Fruit fly (Drosophila melanogaster) whole organism, prepupa: ENCODE data around the gene Mkp3.
A peak's percentile ranks its signal among the peaks of the same experiment; 100 is the strongest.

Experiments used
- Blimp-1 ChIP-seq: fragments of 200-800 bp; sonication (Bioruptor generic); optimal IDR thresholded peaks from 3 replicates; lab custom pipeline; 2017; ENCODE audit warnings: missing biosample characterization, missing genetic modification characterization, mild to moderate bottlenecking, moderate library complexity, missing genetic modification reagents
- CG10631 ChIP-seq: fragments of 200-800 bp; sonication (Bioruptor generic); optimal IDR thresholded peaks from 2 replicates; lab custom pipeline; 2016; ENCODE audit warnings: missing biosample characterization, missing genetic modification characterization
- CG11294 ChIP-seq: fragments of 200-800 bp; sonication (Bioruptor generic); IDR thresholded peaks from 2 replicates; pipeline ENCODE4 v1.3.6; 2022; ENCODE audit warnings: missing biosample characterization, missing genetic modification characterization
- CG11762 ChIP-seq: fragments of 200-800 bp; sonication (Bioruptor generic); optimal IDR thresholded peaks from 3 replicates; lab custom pipeline; 2016; ENCODE audit warnings: missing biosample characterization, missing genetic modification characterization; ENCODE audit not compliant: insufficient read depth
- CG11902 ChIP-seq: fragments of 200-800 bp; sonication (Bioruptor generic); optimal IDR thresholded peaks from 3 replicates; lab custom pipeline; 2016; ENCODE audit warnings: missing biosample characterization, missing genetic modification characterization
- CG15336 ChIP-seq: fragments of 200-800 bp; sonication (Bioruptor generic); IDR thresholded peaks from 2 replicates; pipeline ENCODE4 v1.3.6; 2022; ENCODE audit warnings: missing biosample characterization, missing genetic modification characterization
- CG1621 ChIP-seq: fragments of 200-800 bp; sonication (Bioruptor generic); optimal IDR thresholded peaks from 3 replicates; lab custom pipeline; 2018; ENCODE audit warnings: missing biosample characterization, mild to moderate bottlenecking, missing genetic modification characterization
- CG16779 ChIP-seq: fragments of 200-800 bp; sonication (Bioruptor generic); optimal IDR thresholded peaks from 3 replicates; lab custom pipeline; 2017; ENCODE audit warnings: missing biosample characterization, mild to moderate bottlenecking, missing genetic modification characterization
- CG3032 ChIP-seq: fragments of 200-800 bp; optimal IDR thresholded peaks from 2 replicates; lab custom pipeline; 2019; ENCODE audit warnings: missing biosample characterization, mild to moderate bottlenecking, missing genetic modification characterization, moderate library complexity
- CG31627 ChIP-seq: fragments of 200-800 bp; sonication (Bioruptor generic); optimal IDR thresholded peaks from 3 replicates; lab custom pipeline; 2016; ENCODE audit warnings: missing biosample characterization, missing genetic modification characterization
- CG32006 ChIP-seq: fragments of 200-800 bp; sonication (Bioruptor generic); optimal IDR thresholded peaks from 3 replicates; lab custom pipeline; 2017; ENCODE audit warnings: missing biosample characterization, mild to moderate bottlenecking, missing genetic modification characterization
- CG34406 ChIP-seq: fragments of 200-800 bp; sonication (Bioruptor generic); optimal IDR thresholded peaks from 3 replicates; lab custom pipeline; 2016; ENCODE audit warnings: missing biosample characterization, missing genetic modification characterization
- CG4318 ChIP-seq: fragments of 200-800 bp; sonication (Bioruptor generic); optimal IDR thresholded peaks from 3 replicates; lab custom pipeline; 2017; ENCODE audit warnings: missing biosample characterization, mild to moderate bottlenecking, missing genetic modification characterization
- CG6163 ChIP-seq: fragments of 200-800 bp; sonication (Bioruptor generic); IDR thresholded peaks from 3 replicates; pipeline ENCODE4 v1.3.6; 2022; ENCODE audit warnings: missing biosample characterization, missing genetic modification characterization
- CG6792 ChIP-seq: fragments of 200-800 bp; sonication (Bioruptor generic); optimal IDR thresholded peaks from 3 replicates; lab custom pipeline; 2016; ENCODE audit warnings: missing biosample characterization, missing genetic modification characterization
- CG6808 ChIP-seq: fragments of 200-800 bp; sonication (Bioruptor generic); optimal IDR thresholded peaks from 3 replicates; lab custom pipeline; 2017; ENCODE audit warnings: missing biosample characterization, missing genetic modification characterization, mild to moderate bottlenecking, moderate library complexity, missing genetic modification reagents
- CG6854 ChIP-seq: fragments of 200-800 bp; sonication (Bioruptor generic); optimal IDR thresholded peaks from 2 replicates; lab custom pipeline; 2017; ENCODE audit warnings: missing biosample characterization, mild to moderate bottlenecking, missing genetic modification characterization
- CG7368 ChIP-seq: fragments of 200-800 bp; sonication (Bioruptor generic); optimal IDR thresholded peaks from 3 replicates; lab custom pipeline; 2016; ENCODE audit warnings: missing biosample characterization, missing genetic modification characterization
- CG8119 ChIP-seq: fragments of 200-800 bp; sonication (Bioruptor generic); IDR thresholded peaks from 3 replicates; pipeline ENCODE4 v1.3.6; 2022; ENCODE audit warnings: missing biosample characterization, missing genetic modification characterization
- CG8632 ChIP-seq: fragments of 200-800 bp; sonication (Bioruptor generic); optimal IDR thresholded peaks from 3 replicates; lab custom pipeline; 2016; ENCODE audit warnings: missing biosample characterization, missing genetic modification characterization
- Eip93F ChIP-seq: fragments of 200-800 bp; sonication (Bioruptor generic); optimal IDR thresholded peaks from 2 replicates; lab custom pipeline; 2016; ENCODE audit warnings: missing biosample characterization, mild to moderate bottlenecking, missing genetic modification characterization
- Gug ChIP-seq: fragments of 200-800 bp; sonication (Bioruptor generic); IDR thresholded peaks from 2 replicates; pipeline ENCODE4 v1.3.6; 2022; ENCODE audit warnings: missing biosample characterization, missing genetic modification characterization
- Hr39 ChIP-seq: fragments of 200-800 bp; sonication (Bioruptor generic); optimal IDR thresholded peaks from 2 replicates; lab custom pipeline; 2016; ENCODE audit warnings: missing biosample characterization, missing genetic modification characterization
- Hr4 ChIP-seq: fragments of 200-800 bp; sonication (Bioruptor generic); optimal IDR thresholded peaks from 3 replicates; lab custom pipeline; 2016; ENCODE audit warnings: missing biosample characterization, missing genetic modification characterization
- Lpt ChIP-seq: fragments of 200-800 bp; sonication (Bioruptor generic); optimal IDR thresholded peaks from 3 replicates; lab custom pipeline; 2016; ENCODE audit warnings: missing biosample characterization, missing genetic modification characterization
- OdsH ChIP-seq: fragments of 200-800 bp; sonication (Bioruptor generic); optimal IDR thresholded peaks from 3 replicates; lab custom pipeline; 2016; ENCODE audit warnings: missing biosample characterization, missing genetic modification characterization
- Sox102F ChIP-seq: fragments of 200-800 bp; sonication (Bioruptor generic); optimal IDR thresholded peaks from 2 replicates; lab custom pipeline; 2016; ENCODE audit warnings: missing biosample characterization, mild to moderate bottlenecking, missing genetic modification characterization
- Sox15 ChIP-seq: fragments of 200-800 bp; sonication (Bioruptor generic); optimal IDR thresholded peaks from 3 replicates; lab custom pipeline; 2016; ENCODE audit warnings: missing biosample characterization, missing genetic modification characterization
- acj6 ChIP-seq: fragments of 200-800 bp; sonication (Bioruptor generic); optimal IDR thresholded peaks from 3 replicates; lab custom pipeline; 2016; ENCODE audit warnings: missing biosample characterization, missing genetic modification characterization
- dac ChIP-seq: fragments of 200-800 bp; sonication (Bioruptor generic); optimal IDR thresholded peaks from 2 replicates; lab custom pipeline; 2017; ENCODE audit warnings: missing biosample characterization, mild to moderate bottlenecking, missing genetic modification characterization
- dsx ChIP-seq: fragments of 200-800 bp; optimal IDR thresholded peaks from 3 replicates; lab custom pipeline; 2019; ENCODE audit warnings: missing biosample characterization, mild to moderate bottlenecking, missing genetic modification characterization, moderate library complexity; ENCODE audit not compliant: poor library complexity, severe bottlenecking
- net ChIP-seq: fragments of 200-800 bp; sonication (Bioruptor generic); optimal IDR thresholded peaks from 3 replicates; lab custom pipeline; 2016; ENCODE audit warnings: missing biosample characterization, missing genetic modification characterization
- salr ChIP-seq, 2 experiments: fragments of 200-800 bp; sonication (Bioruptor generic); optimal IDR thresholded peaks; 3 replicates each; lab custom pipeline; 2016 to 2018; ENCODE audit warnings: missing biosample characterization in 2 of 2, missing genetic modification characterization in 2 of 2, mild to moderate bottlenecking in 1 of 2
- ss ChIP-seq, 2 experiments: fragments of 200-800 bp; sonication (Bioruptor generic); optimal IDR thresholded peaks; 2 replicates in 1 of 2; 3 replicates in 1 of 2; lab custom pipeline; 2017 to 2018; ENCODE audit warnings: mild to moderate bottlenecking in 2 of 2, missing biosample characterization in 2 of 2, missing genetic modification characterization in 2 of 2, moderate library complexity in 1 of 2
- svp ChIP-seq: fragments of 200-800 bp; sonication (Bioruptor generic); peaks from one replicate; lab custom pipeline; 2016; ENCODE audit warnings: missing biosample characterization, missing genetic modification characterization
- topi ChIP-seq: fragments of 200-800 bp; sonication (Bioruptor generic); optimal IDR thresholded peaks from 3 replicates; lab custom pipeline; 2016; ENCODE audit warnings: missing biosample characterization, missing genetic modification characterization
- vri ChIP-seq: fragments of 200-800 bp; sonication (Bioruptor generic); optimal IDR thresholded peaks from 3 replicates; lab custom pipeline; 2016; ENCODE audit warnings: missing biosample characterization, mild to moderate bottlenecking, missing genetic modification characterization

Mkp3 gene

dm6 chr3L:19053339-19053818 lies 32.8 kb downstream of the Mkp3 start, which contains the start of gene CG43407 (continued):
- no peak for TF ChIP-seq Sox102F (GFP tag; lab: Kevin White, UChicago)
- TF ChIP-seq CG8632 (GFP tag; lab: Kevin White, UChicago): peak; percentile 44
- no peak for TF ChIP-seq CG6808 (GFP tag; lab: Kevin White, UChicago)
- peak; percentile 23 for TF ChIP-seq svp (GFP tag; lab: Kevin White, UChicago)
- no peak for TF ChIP-seq Lpt (GFP tag; lab: Kevin White, UChicago)
- peak; percentile 1 for TF ChIP-seq CG4318 (GFP tag; lab: Kevin White, UChicago)
- TF ChIP-seq CG3032 (tag; lab: Kevin White, UChicago): no peak
- peak; percentile 15 for TF ChIP-seq acj6
- no peak for TF ChIP-seq CG6163 (GFP tag; lab: Robert Waterston, UW)
- peak in 1 of 2 experiments; percentile 25 for TF ChIP-seq salr (GFP tag; optimal IDR thresholded peaks at IDR 0.05; lab: Kevin White, UChicago)
- no peak for TF ChIP-seq CG11762 (GFP tag; lab: Kevin White, UChicago)
- TF ChIP-seq CG6854: no peak
- TF ChIP-seq ss (GFP tag; optimal IDR thresholded peaks at IDR 0.05; lab: Kevin White, UChicago): peak in 1 of 2 experiments; percentile 40
- TF ChIP-seq CG34406 (GFP tag; lab: Kevin White, UChicago): peak; percentile 55
- no peak for TF ChIP-seq Eip93F
- no peak for TF ChIP-seq CG10631
- peak; percentile 10 for TF ChIP-seq dsx (GFP tag; lab: Kevin White, UChicago)
- peak; percentile 53 for TF ChIP-seq OdsH (GFP tag; lab: Kevin White, UChicago)
- peak; percentile 56 for TF ChIP-seq CG32006 (GFP tag; lab: Kevin White, UChicago)
- no peak for TF ChIP-seq CG31627 (GFP tag; lab: Kevin White, UChicago)
- TF ChIP-seq CG15336 (GFP tag; lab: Robert Waterston, UW): 0 out of 2 replicates have a peak, but pooled peaks have one; percentile 11
- no peak for TF ChIP-seq vri (GFP tag; lab: Kevin White, UChicago)
- TF ChIP-seq dac: no peak
- no peak for TF ChIP-seq CG1621
- peak; percentile 6 for TF ChIP-seq net (GFP tag; lab: Kevin White, UChicago)
- no peak for TF ChIP-seq CG11294
- 0 out of 3 replicates have a peak, but pooled peaks have one; percentile 16 for TF ChIP-seq CG8119 (GFP tag; lab: Robert Waterston, UW)
- no peak for TF ChIP-seq Sox15 (GFP tag; lab: Kevin White, UChicago)
- no peak for TF ChIP-seq Hr39 (GFP tag; lab: Kevin White, UChicago)
- no peak for TF ChIP-seq CG7368 (GFP tag; lab: Kevin White, UChicago)
- TF ChIP-seq Gug (GFP tag; lab: Robert Waterston, UW): no peak

dm6 chr3L:19051926-19052325 lies 34.3 kb downstream of the Mkp3 start, which contains the start of gene Acp76A:
Gene Acp76A, minus strand, starts transcription at chr3L:19052026.
- no peak for TF ChIP-seq CG6854
- TF ChIP-seq salr (GFP tag; optimal IDR thresholded peaks at IDR 0.05; lab: Kevin White, UChicago): no peak
- no peak for TF ChIP-seq CG6163 (GFP tag; lab: Robert Waterston, UW)
- TF ChIP-seq CG10631: no peak
- TF ChIP-seq CG1621: no peak
- TF ChIP-seq Hr39 (GFP tag; lab: Kevin White, UChicago): no peak
- TF ChIP-seq CG6808 (GFP tag; lab: Kevin White, UChicago): no peak
- no peak for TF ChIP-seq topi
- TF ChIP-seq CG8119 (GFP tag; lab: Robert Waterston, UW): no peak
- TF ChIP-seq CG6792 (GFP tag; lab: Kevin White, UChicago): no peak
- no peak for TF ChIP-seq CG16779
- no peak for TF ChIP-seq CG34406 (GFP tag; lab: Kevin White, UChicago)
- no peak for TF ChIP-seq CG8632 (GFP tag; lab: Kevin White, UChicago)
- TF ChIP-seq Hr4 (GFP tag; lab: Kevin White, UChicago): no peak
- no peak for TF ChIP-seq CG11902
- TF ChIP-seq Eip93F: no peak
- TF ChIP-seq Blimp-1: no peak
- TF ChIP-seq net (GFP tag; lab: Kevin White, UChicago): no peak
- no peak for TF ChIP-seq dac
